Fruit fly (Drosophila melanogaster) whole organism, embryonic: Measurements from ENCODE around the gene SmydA-9.

Experiments used
- Aef1 ChIP-seq: fragments of 200-800 bp; sonication (Bioruptor generic); IDR thresholded peaks from 3 replicates; pipeline ENCODE4 v1.3.6; 2022; ENCODE audit warnings: missing biosample characterization, missing genetic modification characterization
- Asciz ChIP-seq: fragments of 200-800 bp; sonication (Bioruptor generic); optimal IDR thresholded peaks from 2 replicates; lab custom pipeline; 2017; ENCODE audit warnings: missing biosample characterization, mild to moderate bottlenecking, missing genetic modification characterization, missing genetic modification reagents
- CG10209 ChIP-seq: fragments of 200-800 bp; sonication (Bioruptor generic); optimal IDR thresholded peaks from 3 replicates; lab custom pipeline; 2017; ENCODE audit warnings: missing biosample characterization, mild to moderate bottlenecking, missing genetic modification characterization, missing genetic modification reagents
- CG11723 ChIP-seq: fragments of 200-800 bp; sonication (Bioruptor generic); optimal IDR thresholded peaks from 2 replicates; lab custom pipeline; 2017; ENCODE audit warnings: missing biosample characterization, mild to moderate bottlenecking, missing genetic modification characterization
- CG13123 ChIP-seq: fragments of 200-800 bp; sonication (Bioruptor generic); optimal IDR thresholded peaks from 2 replicates; lab custom pipeline; 2016; ENCODE audit warnings: missing biosample characterization, missing genetic modification characterization
- CG1602 ChIP-seq: fragments of 200-800 bp; sonication (Bioruptor generic); optimal IDR thresholded peaks from 3 replicates; lab custom pipeline; 2016; ENCODE audit warnings: missing biosample characterization, missing genetic modification characterization
- CG17328 ChIP-seq: fragments of 200-800 bp; sonication (Bioruptor generic); IDR thresholded peaks from 2 replicates; pipeline ENCODE4 v1.3.6; 2022; ENCODE audit warnings: missing biosample characterization, missing genetic modification characterization
- CG2199 ChIP-seq: fragments of 200-800 bp; sonication (Bioruptor generic); IDR thresholded peaks from 3 replicates; pipeline ENCODE4 v1.3.6; 2022; ENCODE audit warnings: missing biosample characterization, missing genetic modification characterization
- CG30020 ChIP-seq: fragments of 200-800 bp; optimal IDR thresholded peaks from 2 replicates; lab custom pipeline; 2019; ENCODE audit warnings: missing biosample characterization, mild to moderate bottlenecking, missing genetic modification characterization, moderate library complexity
- CG32532 ChIP-seq: fragments of 200-800 bp; sonication (Bioruptor generic); IDR thresholded peaks from 2 replicates; pipeline ENCODE4 v1.3.6; 2022; ENCODE audit warnings: missing biosample characterization, missing genetic modification characterization
- CG32772 ChIP-seq: fragments of 200-800 bp; sonication (Bioruptor generic); IDR thresholded peaks from 2 replicates; pipeline ENCODE4 v1.3.6; 2022; ENCODE audit warnings: missing biosample characterization, missing genetic modification characterization
- CG3847 ChIP-seq: fragments of 200-800 bp; sonication (Bioruptor generic); IDR thresholded peaks from 2 replicates; pipeline ENCODE4 v1.3.6; 2022; ENCODE audit warnings: missing biosample characterization, missing genetic modification characterization
- CG6689 ChIP-seq: fragments of 200-800 bp; sonication (Bioruptor generic); IDR thresholded peaks from 2 replicates; pipeline ENCODE4 v1.3.6; 2022; ENCODE audit warnings: missing biosample characterization, missing genetic modification characterization
- CG9797 ChIP-seq: fragments of 200-800 bp; sonication (Bioruptor generic); optimal IDR thresholded peaks from 3 replicates; lab custom pipeline; 2018; ENCODE audit warnings: missing biosample characterization, mild to moderate bottlenecking, missing genetic modification characterization
- CHES-1-like ChIP-seq: fragments of 200-800 bp; sonication (Bioruptor generic); optimal IDR thresholded peaks from 2 replicates; lab custom pipeline; 2016; ENCODE audit warnings: missing biosample characterization, missing genetic modification characterization
- Ets65A ChIP-seq: fragments of 200-800 bp; sonication (Bioruptor generic); peaks from one replicate; lab custom pipeline; 2016; ENCODE audit warnings: missing biosample characterization, missing genetic modification characterization
- Fer3 ChIP-seq: fragments of 200-800 bp; sonication (Bioruptor generic); optimal IDR thresholded peaks from 2 replicates; lab custom pipeline; 2018; ENCODE audit warnings: missing biosample characterization, mild to moderate bottlenecking, missing genetic modification characterization, moderate library complexity
- H15 ChIP-seq: fragments of 200-800 bp; sonication (Bioruptor generic); IDR thresholded peaks from 3 replicates; pipeline ENCODE4 v1.3.6; 2022; ENCODE audit warnings: missing biosample characterization, missing genetic modification characterization
- Lhr ChIP-seq: fragments of 200-800 bp; sonication (Bioruptor generic); optimal IDR thresholded peaks from 3 replicates; lab custom pipeline; 2017; ENCODE audit warnings: mild to moderate bottlenecking, missing biosample characterization, missing genetic modification reagents, missing genetic modification characterization
- Nf-YC ChIP-seq: fragments of 200-800 bp; optimal IDR thresholded peaks from 3 replicates; lab custom pipeline; 2019; ENCODE audit warnings: missing biosample characterization, mild to moderate bottlenecking, missing genetic modification characterization, moderate library complexity
- YL-1 ChIP-seq: fragments of 200-800 bp; sonication (Bioruptor generic); optimal IDR thresholded peaks from 3 replicates; lab custom pipeline; 2017; ENCODE audit warnings: missing biosample characterization, mild to moderate bottlenecking, missing genetic modification characterization
- caup ChIP-seq: fragments of 200-800 bp; sonication (Bioruptor generic); optimal IDR thresholded peaks from 3 replicates; lab custom pipeline; 2017; ENCODE audit warnings: missing biosample characterization, mild to moderate bottlenecking, missing genetic modification characterization, moderate library complexity; ENCODE audit not compliant: severe bottlenecking
- cg ChIP-seq: fragments of 200-800 bp; sonication (Bioruptor generic); optimal IDR thresholded peaks from 3 replicates; lab custom pipeline; 2019; ENCODE audit warnings: missing biosample characterization, mild to moderate bottlenecking, missing genetic modification characterization, moderate library complexity
- chif ChIP-seq, 2 experiments: fragments of 200-800 bp; sonication (Bioruptor generic); optimal IDR thresholded peaks; 3 replicates each; lab custom pipeline; 2016; ENCODE audit warnings: missing biosample characterization in 2 of 2, missing genetic modification characterization in 2 of 2
- chn ChIP-seq: fragments of 200-800 bp; sonication (Bioruptor generic); optimal IDR thresholded peaks from 2 replicates; lab custom pipeline; 2016; ENCODE audit warnings: missing biosample characterization, missing genetic modification characterization
- corto ChIP-seq: fragments of 200-800 bp; sonication (Bioruptor generic); optimal IDR thresholded peaks from 2 replicates; lab custom pipeline; 2016; ENCODE audit warnings: missing biosample characterization, mild to moderate bottlenecking, missing genetic modification characterization, moderate library complexity
- fd96Cb ChIP-seq: fragments of 200-800 bp; sonication (Bioruptor generic); optimal IDR thresholded peaks from 2 replicates; lab custom pipeline; 2018; ENCODE audit warnings: missing biosample characterization, mild to moderate bottlenecking, missing genetic modification characterization, moderate library complexity
- gcm2 ChIP-seq: fragments of 200-800 bp; sonication (Bioruptor generic); optimal IDR thresholded peaks from 2 replicates; lab custom pipeline; 2016; ENCODE audit warnings: missing biosample characterization, missing genetic modification characterization
- gem ChIP-seq: fragments of 200-800 bp; sonication (Bioruptor generic); optimal IDR thresholded peaks from 2 replicates; lab custom pipeline; 2019; ENCODE audit warnings: missing biosample characterization, mild to moderate bottlenecking, missing genetic modification characterization, moderate library complexity
- gfzf ChIP-seq: fragments of 200-800 bp; sonication (Bioruptor generic); optimal IDR thresholded peaks from 2 replicates; lab custom pipeline; 2016; ENCODE audit warnings: missing biosample characterization, mild to moderate bottlenecking, missing genetic modification characterization, moderate library complexity
- hb ChIP-seq: fragments of 200-800 bp; sonication (Bioruptor generic); IDR thresholded peaks from 3 replicates; pipeline ENCODE4 v1.3.6; 2022; ENCODE audit warnings: missing biosample characterization, missing genetic modification characterization; ENCODE audit not compliant: partially characterized antibody
- ind ChIP-seq: fragments of 200-800 bp; sonication (Bioruptor generic); optimal IDR thresholded peaks from 3 replicates; lab custom pipeline; 2016; ENCODE audit warnings: missing biosample characterization, missing genetic modification characterization
- lab ChIP-seq: fragments of 200-800 bp; sonication (Bioruptor generic); optimal IDR thresholded peaks from 3 replicates; lab custom pipeline; 2017; ENCODE audit warnings: missing biosample characterization, missing genetic modification characterization, mild to moderate bottlenecking, moderate library complexity, missing genetic modification reagents
- lbe ChIP-seq: fragments of 200-800 bp; sonication (Bioruptor generic); optimal IDR thresholded peaks from 2 replicates; lab custom pipeline; 2016; ENCODE audit warnings: missing biosample characterization, mild to moderate bottlenecking, missing genetic modification characterization
- nerfin-1 ChIP-seq: fragments of 200-800 bp; sonication (Bioruptor generic); optimal IDR thresholded peaks from 3 replicates; lab custom pipeline; 2019; ENCODE audit warnings: missing biosample characterization, mild to moderate bottlenecking, missing genetic modification characterization, moderate library complexity
- p53 ChIP-seq: fragments of 200-800 bp; sonication (Bioruptor generic); optimal IDR thresholded peaks from 2 replicates; lab custom pipeline; 2016; ENCODE audit warnings: missing biosample characterization, missing genetic modification characterization
- pzg ChIP-seq: fragments of 200-800 bp; sonication (Bioruptor generic); optimal IDR thresholded peaks from 3 replicates; lab custom pipeline; 2018; ENCODE audit warnings: missing biosample characterization, mild to moderate bottlenecking, missing genetic modification characterization, moderate library complexity
- rib ChIP-seq: fragments of 200-800 bp; sonication (Bioruptor generic); IDR thresholded peaks from 2 replicates; pipeline ENCODE4 v1.3.6; 2022; ENCODE audit warnings: missing biosample characterization, missing genetic modification characterization
- sd ChIP-seq: fragments of 200-800 bp; sonication (Bioruptor generic); optimal IDR thresholded peaks from 3 replicates; lab custom pipeline; 2018; ENCODE audit warnings: missing biosample characterization, mild to moderate bottlenecking, missing genetic modification characterization, moderate library complexity
- slp2 ChIP-seq: fragments of 200-800 bp; sonication (Bioruptor generic); optimal IDR thresholded peaks from 2 replicates; lab custom pipeline; 2016; ENCODE audit warnings: missing biosample characterization, missing genetic modification characterization
- sug ChIP-seq: fragments of 200-800 bp; optimal IDR thresholded peaks from 2 replicates; lab custom pipeline; 2019; ENCODE audit warnings: missing biosample characterization, mild to moderate bottlenecking, missing genetic modification characterization, moderate library complexity
- trem ChIP-seq: fragments of 200-800 bp; optimal IDR thresholded peaks from 3 replicates; lab custom pipeline; 2019; ENCODE audit warnings: missing biosample characterization, mild to moderate bottlenecking, missing genetic modification characterization, moderate library complexity
- tx ChIP-seq: fragments of 200-800 bp; sonication (Bioruptor generic); optimal IDR thresholded peaks from 2 replicates; lab custom pipeline; 2016; ENCODE audit warnings: missing biosample characterization, missing genetic modification characterization
- unc-4 ChIP-seq: fragments of 200-800 bp; sonication (Bioruptor generic); IDR thresholded peaks from 2 replicates; pipeline ENCODE4 v1.3.6; 2022; ENCODE audit warnings: missing biosample characterization, missing genetic modification characterization; ENCODE audit not compliant: partially characterized antibody
- usp ChIP-seq: fragments of >200 bp; optimal IDR thresholded peaks from 2 replicates; lab custom pipeline; 2017; ENCODE audit warnings: missing biosample characterization, missing genetic modification characterization
- wor ChIP-seq: fragments of 200-800 bp; sonication (Bioruptor generic); IDR thresholded peaks from 2 replicates; pipeline ENCODE4 v1.3.6; 2022; ENCODE audit warnings: missing biosample characterization, missing genetic modification characterization
- z ChIP-seq: fragments of 200-800 bp; sonication (Bioruptor generic); IDR thresholded peaks from 3 replicates; pipeline ENCODE4 v1.3.6; 2022; ENCODE audit warnings: missing biosample characterization, missing genetic modification characterization
- zen2 ChIP-seq: fragments of 200-800 bp; sonication (Bioruptor generic); IDR thresholded peaks from 3 replicates; pipeline ENCODE4 v1.3.6; 2022; ENCODE audit warnings: missing biosample characterization, missing genetic modification characterization; ENCODE audit not compliant: partially characterized antibody

SmydA-9 gene

DNA sequence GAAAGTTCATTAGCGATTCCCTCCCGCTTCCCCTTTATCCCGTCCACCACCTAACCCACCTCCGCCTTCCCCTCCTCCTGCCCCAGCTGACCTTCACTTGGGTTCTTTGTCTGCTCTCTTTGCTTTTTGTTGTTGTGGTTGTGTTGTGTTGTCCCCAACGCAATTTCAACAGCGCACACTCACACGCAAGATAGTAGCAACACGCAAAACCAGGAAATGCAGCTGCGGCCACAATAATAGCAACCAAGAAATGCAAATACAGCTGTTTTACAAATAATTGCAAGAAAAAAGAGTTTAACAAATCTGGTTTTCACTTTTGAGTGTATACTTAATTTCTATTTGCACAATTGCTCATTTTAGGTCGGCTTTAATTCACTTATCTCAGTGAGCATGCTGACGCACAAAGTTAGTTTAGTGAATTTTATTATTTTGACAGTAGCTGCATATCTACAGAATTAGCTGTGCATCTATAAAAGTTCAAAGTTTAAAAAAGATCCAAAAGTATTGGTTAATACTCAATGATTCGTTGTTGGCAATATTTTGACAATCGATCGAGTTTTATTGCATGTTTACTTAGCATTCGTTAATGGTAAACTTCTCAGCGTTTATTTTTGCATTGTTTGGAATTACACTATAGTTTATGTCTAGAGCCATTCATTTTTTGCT lies 40.7 kb upstream of the SmydA-9 start (continued):
- TF ChIP-seq caup (GFP tag; lab: Kevin White, UChicago): no peak
- peak; percentile 30; the same call in 1 of the 2 replicates for TF ChIP-seq wor (GFP tag; lab: Robert Waterston, UW)
- TF ChIP-seq chif (GFP tag; optimal IDR thresholded peaks at IDR 0.05; lab: Kevin White, UChicago): peak in 1 of 2 experiments; percentile 4
- no peak for TF ChIP-seq nerfin-1 (tag; lab: Kevin White, UChicago)
- TF ChIP-seq CG32772 (GFP tag; lab: Robert Waterston, UW): no peak
- TF ChIP-seq CG10209 (GFP tag; lab: Kevin White, UChicago): no peak
- peak; percentile 43; the same call in 1 of the 2 replicates for TF ChIP-seq CG6689
- TF ChIP-seq lbe (GFP tag; lab: Kevin White, UChicago): peak; percentile 13
- TF ChIP-seq p53: no peak
- TF ChIP-seq CG2199 (GFP tag; lab: Robert Waterston, UW): 0 out of 3 replicates have a peak, but pooled peaks have one; percentile 42
- no peak for TF ChIP-seq trem
- TF ChIP-seq fd96Cb: no peak
- TF ChIP-seq H15 (GFP tag; lab: Robert Waterston, UW): no peak
- peak; percentile 37 for TF ChIP-seq gem (tag; lab: Kevin White, UChicago)
- no peak for TF ChIP-seq CG3847 (GFP tag; lab: Robert Waterston, UW)
- TF ChIP-seq CG1602 (GFP tag; lab: Kevin White, UChicago): no peak
- no peak for TF ChIP-seq rib
- no peak for TF ChIP-seq CG11723 (GFP tag; lab: Kevin White, UChicago)
- TF ChIP-seq gcm2 (GFP tag; lab: Kevin White, UChicago): no peak
- no peak for TF ChIP-seq Fer3 (tag; lab: Kevin White, UChicago)
- TF ChIP-seq ind (GFP tag; lab: Kevin White, UChicago): peak; percentile 27
- no peak for TF ChIP-seq zen2 (GFP tag; lab: Robert Waterston, UW)
- no peak for TF ChIP-seq lab (GFP tag; lab: Kevin White, UChicago)
- TF ChIP-seq CG13123: no peak
- no peak for TF ChIP-seq slp2 (GFP tag; lab: Kevin White, UChicago)
- TF ChIP-seq tx (GFP tag; lab: Kevin White, UChicago): no peak
- TF ChIP-seq unc-4: no peak
- TF ChIP-seq Aef1 (GFP tag; lab: Robert Waterston, UW): no peak
- no peak for TF ChIP-seq chn (GFP tag; lab: Kevin White, UChicago)
- TF ChIP-seq Ets65A: peak; percentile 85

DNA sequence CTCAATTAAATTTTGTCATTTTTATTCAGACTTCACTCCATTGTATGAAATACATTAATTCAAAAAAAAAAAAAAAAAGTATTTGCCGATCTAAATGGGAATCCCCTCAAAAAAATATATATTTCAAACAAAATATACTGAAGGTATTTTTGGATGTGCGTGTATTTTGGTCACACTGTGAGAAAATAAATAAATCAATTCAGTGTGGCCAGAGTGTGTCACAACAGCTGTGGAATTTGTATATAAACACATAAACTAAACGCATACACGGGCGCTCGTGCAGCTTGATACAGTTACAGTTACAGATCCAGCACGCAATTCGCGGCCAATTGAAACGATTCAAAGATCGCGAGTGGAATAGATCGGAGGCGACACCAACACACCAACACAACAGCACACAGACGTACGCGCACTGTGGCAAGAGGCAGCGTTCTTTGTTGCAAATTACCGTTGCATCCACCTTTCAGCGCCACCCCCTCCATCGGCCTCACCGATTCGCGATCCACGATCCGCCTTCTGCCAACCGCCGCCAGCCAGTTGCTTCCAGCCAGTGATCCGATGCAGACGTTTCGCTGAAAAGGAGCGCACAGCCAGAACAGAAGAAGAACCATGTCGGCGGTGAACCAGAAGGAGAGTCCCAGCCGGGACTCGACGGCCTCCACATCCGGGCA lies 39.6 kb upstream of the SmydA-9 start, which contains the start of gene CG17754:
CG17754 (plus strand) TSS at position 260 of the 671 bp plus-strand sequence.
- no peak for TF ChIP-seq Asciz
- TF ChIP-seq hb (GFP tag; lab: Robert Waterston, UW): no peak
- peak; percentile 78 for TF ChIP-seq CG9797 (GFP tag; lab: Kevin White, UChicago)
- peak; percentile 59 for TF ChIP-seq Lhr (GFP tag; lab: Kevin White, UChicago)
- TF ChIP-seq cg (GFP tag; lab: Kevin White, UChicago): peak; percentile 43
- peak; percentile 82 for TF ChIP-seq gfzf (GFP tag; lab: Kevin White, UChicago)
- no peak for TF ChIP-seq CG32532 (GFP tag; lab: Robert Waterston, UW)
- TF ChIP-seq YL-1 (GFP tag; lab: Kevin White, UChicago): peak; percentile 32
- peak; percentile 17 for TF ChIP-seq CG30020
- peak; percentile 6 for TF ChIP-seq sug
- TF ChIP-seq CG17328 (GFP tag; lab: Robert Waterston, UW): no peak
- no peak for TF ChIP-seq usp (GFP tag; lab: Kevin White, UChicago)
- TF ChIP-seq nerfin-1 (tag; lab: Kevin White, UChicago): peak; percentile 83
- TF ChIP-seq z: no peak
- TF ChIP-seq unc-4: 0 out of 2 replicates have a peak, but pooled peaks have one; percentile 28
- TF ChIP-seq CHES-1-like (GFP tag; lab: Kevin White, UChicago): peak; percentile 0
- TF ChIP-seq corto (GFP tag; lab: Kevin White, UChicago): no peak
- peak; percentile 85 for TF ChIP-seq sd
- peak; percentile 61 for TF ChIP-seq pzg (GFP tag; lab: Kevin White, UChicago)
- TF ChIP-seq Nf-YC (tag; lab: Kevin White, UChicago): peak; percentile 16
